Worm (Caenorhabditis elegans) whole organism, L2 larva: Measurements from ENCODE around the gene T22E5.6.

Experiments used
- R02D3.7 ChIP-seq: fragments of 150-350 bp; optimal IDR thresholded peaks from 2 replicates; lab custom pipeline; 2014; ENCODE audit warnings: missing biosample characterization, missing genetic modification characterization
- egl-27 ChIP-seq: sonication (generic microtip); optimal IDR thresholded peaks from 3 replicates; lab custom pipeline; 2017; ENCODE audit warnings: missing biosample characterization, missing genetic modification reagents, missing genetic modification characterization
- elt-1 ChIP-seq: fragments of 150-350 bp; optimal IDR thresholded peaks from 2 replicates; lab custom pipeline; 2014; ENCODE audit warnings: missing biosample characterization, missing genetic modification characterization
- lin-39 ChIP-seq: fragments of 150-350 bp; optimal IDR thresholded peaks from 2 replicates; lab custom pipeline; 2014; ENCODE audit warnings: missing biosample characterization, missing genetic modification reagents, missing genetic modification characterization
- mdl-1 ChIP-seq, 2 experiments: fragments of 150-350 bp in 1 of 2; sonication (generic microtip) in 1 of 2; optimal IDR thresholded peaks; 2 replicates each; lab custom pipeline; 2017; ENCODE audit warnings: missing biosample characterization in 2 of 2, missing genetic modification characterization in 2 of 2
- nhr-6 ChIP-seq: fragments of 150-350 bp; optimal IDR thresholded peaks from 2 replicates; lab custom pipeline; 2014; ENCODE audit warnings: missing biosample characterization, missing genetic modification characterization
- sem-4 ChIP-seq: fragments of 150-350 bp; optimal IDR thresholded peaks from 2 replicates; lab custom pipeline; 2014; ENCODE audit warnings: missing biosample characterization, missing genetic modification reagents, missing genetic modification characterization
- sma-3 ChIP-seq: sonication (generic microtip); optimal IDR thresholded peaks from 2 replicates; lab custom pipeline; 2016; ENCODE audit warnings: missing genetic modification reagents, missing genetic modification characterization, missing compliant biosample characterization
- snpc-4 ChIP-seq: fragments of 150-350 bp; optimal IDR thresholded peaks from 2 replicates; lab custom pipeline; 2014; ENCODE audit warnings: missing biosample characterization, missing genetic modification characterization
- unc-39 ChIP-seq: fragments of 150-350 bp; optimal IDR thresholded peaks from 2 replicates; lab custom pipeline; 2014; ENCODE audit warnings: missing biosample characterization, missing genetic modification characterization
- unc-62 ChIP-seq: fragments of 150-350 bp; optimal IDR thresholded peaks from 2 replicates; lab custom pipeline; 2014; ENCODE audit warnings: missing biosample characterization, missing genetic modification reagents, missing genetic modification characterization
- ztf-11 ChIP-seq: sonication (generic microtip); optimal IDR thresholded peaks from 2 replicates; lab custom pipeline; 2017; ENCODE audit warnings: missing biosample characterization, missing genetic modification characterization
- ztf-4 ChIP-seq: fragments of 150-350 bp; optimal IDR thresholded peaks from 2 replicates; lab custom pipeline; 2014; ENCODE audit warnings: missing biosample characterization, missing genetic modification characterization

ce11 chrX:6365715-6366114 lies 50.5 kb downstream of the T22E5.6 start, which contains the start of gene C03B1.3:
- no peak for TF ChIP-seq egl-27 (tag; lab: Kevin White, UChicago)
- no peak for TF ChIP-seq elt-1 (tag; lab: Kevin White, UChicago)
- TF ChIP-seq lin-39 (tag; lab: Kevin White, UChicago), result no peak
- TF ChIP-seq unc-62 (GFP tag; lab: Kevin White, UChicago), result no peak
- no peak for TF ChIP-seq snpc-4
- TF ChIP-seq ztf-11 (tag; lab: Kevin White, UChicago), result no peak
- TF ChIP-seq nhr-6, result no peak
- TF ChIP-seq R02D3.7 (tag; lab: Kevin White, UChicago), result no peak
- no peak for TF ChIP-seq mdl-1 (tag; optimal IDR thresholded peaks at IDR 0.05; lab: Kevin White, UChicago)
- TF ChIP-seq sem-4, result no peak
- TF ChIP-seq ztf-4 (tag; lab: Kevin White, UChicago), result no peak
- TF ChIP-seq unc-39 (tag; lab: Kevin White, UChicago), result no peak
- TF ChIP-seq sma-3 (GFP tag; lab: Kevin White, UChicago), result no peak
